Worm (Caenorhabditis elegans) whole organism, midembryonic: ENCODE data around the gene gsto-1.

Experiments
- T22C8.4 ChIP-seq: fragments of 200-800 bp; sonication (Bioruptor generic); IDR thresholded peaks from 2 replicates; pipeline ENCODE4 v1.3.6; 2022; ENCODE audit warnings: missing genetic modification characterization, missing compliant biosample characterization
- cog-1 ChIP-seq: sonication (generic microtip); optimal IDR thresholded peaks from 2 replicates; lab custom pipeline; 2016; ENCODE audit warnings: missing genetic modification characterization, missing compliant biosample characterization
- flt-1 ChIP-seq: fragments of 200-800 bp; sonication (Bioruptor generic); IDR thresholded peaks from 2 replicates; pipeline ENCODE4 v1.3.6; 2022; ENCODE audit warnings: missing genetic modification characterization, missing compliant biosample characterization
- klf-2 ChIP-seq: fragments of 200-800 bp; sonication (Bioruptor generic); conservative IDR thresholded peaks from 2 replicates; pipeline ENCODE4 v1.3.6; 2022; ENCODE audit warnings: missing genetic modification reagents, missing genetic modification characterization, missing compliant biosample characterization
- med-1 ChIP-seq: sonication (generic microtip); optimal IDR thresholded peaks from 2 replicates; lab custom pipeline; 2017; ENCODE audit warnings: missing genetic modification characterization, mild to moderate bottlenecking, missing compliant biosample characterization, antibody characterized with exemption, missing genetic modification reagents; ENCODE audit not compliant: insufficient read depth
- ref-1 ChIP-seq: fragments of 200-800 bp; sonication (Bioruptor generic); conservative IDR thresholded peaks from 2 replicates; pipeline ENCODE4 v1.3.6; 2022; ENCODE audit warnings: missing genetic modification reagents, missing genetic modification characterization, missing compliant biosample characterization
- tab-1 ChIP-seq: fragments of 200-800 bp; sonication (Bioruptor generic); IDR thresholded peaks from 2 replicates; pipeline ENCODE4 v1.3.6; 2022; ENCODE audit warnings: missing genetic modification characterization, missing compliant biosample characterization
- ztf-23 ChIP-seq: fragments of 200-800 bp; sonication (Bioruptor generic); IDR thresholded peaks from 2 replicates; pipeline ENCODE4 v1.3.6; 2022; ENCODE audit warnings: missing genetic modification reagents, missing genetic modification characterization, missing compliant biosample characterization

ce11 chrIII:7933235-7933634 is 13.6 kb downstream of the gsto-1 start, which contains the start of gene ran-2:
- no peak for TF ChIP-seq flt-1 (GFP tag; lab: Robert Waterston, UW)
- no peak for TF ChIP-seq med-1 (GFP tag; lab: Kevin White, UChicago)
- no peak for TF ChIP-seq ztf-23
- TF ChIP-seq tab-1 (GFP tag; lab: Robert Waterston, UW), result no peak
- no peak for TF ChIP-seq klf-2 (GFP tag; lab: Robert Waterston, UW)
- TF ChIP-seq T22C8.4, result no peak
- TF ChIP-seq ref-1 (GFP tag; lab: Robert Waterston, UW), result no peak
- TF ChIP-seq cog-1 (tag; lab: Kevin White, UChicago), result no peak
